Worm (Caenorhabditis elegans) whole organism, late embryonic: Measurements from ENCODE around the gene snpc-1.3.

Experiments
- ama-1 ChIP-seq: fragments of 150-350 bp; optimal IDR thresholded peaks from 2 replicates; lab custom pipeline; 2014
- dmd-4 ChIP-seq: sonication (generic microtip); optimal IDR thresholded peaks from 2 replicates; lab custom pipeline; 2016; ENCODE audit warnings: borderline replicate concordance, missing genetic modification characterization, missing compliant biosample characterization
- ets-4 ChIP-seq: sonication (generic microtip); optimal IDR thresholded peaks from 2 replicates; lab custom pipeline; 2016; ENCODE audit warnings: missing genetic modification characterization, missing compliant biosample characterization
- fkh-10 ChIP-seq: fragments of 150-350 bp; optimal IDR thresholded peaks from 2 replicates; lab custom pipeline; 2014; ENCODE audit warnings: missing biosample characterization, missing genetic modification reagents, missing genetic modification characterization
- fkh-6 ChIP-seq: sonication (generic microtip); optimal IDR thresholded peaks from 2 replicates; lab custom pipeline; 2016; ENCODE audit warnings: missing genetic modification characterization, missing compliant biosample characterization
- hlh-13 ChIP-seq: fragments of 200-800 bp; sonication (Bioruptor generic); optimal IDR thresholded peaks from 2 replicates; lab custom pipeline; 2018; ENCODE audit warnings: mild to moderate bottlenecking, missing genetic modification characterization, missing compliant biosample characterization
- lim-6 ChIP-seq: sonication (generic microtip); optimal IDR thresholded peaks from 2 replicates; lab custom pipeline; 2016; ENCODE audit warnings: missing genetic modification characterization, missing compliant biosample characterization
- nhr-11 ChIP-seq: fragments of 150-350 bp; optimal IDR thresholded peaks from 2 replicates; lab custom pipeline; 2014; ENCODE audit warnings: missing biosample characterization, missing genetic modification characterization
- pha-2 ChIP-seq: sonication (generic microtip); optimal IDR thresholded peaks from 2 replicates; lab custom pipeline; 2017; ENCODE audit warnings: mild to moderate bottlenecking, missing genetic modification characterization, missing compliant biosample characterization

DNA sequence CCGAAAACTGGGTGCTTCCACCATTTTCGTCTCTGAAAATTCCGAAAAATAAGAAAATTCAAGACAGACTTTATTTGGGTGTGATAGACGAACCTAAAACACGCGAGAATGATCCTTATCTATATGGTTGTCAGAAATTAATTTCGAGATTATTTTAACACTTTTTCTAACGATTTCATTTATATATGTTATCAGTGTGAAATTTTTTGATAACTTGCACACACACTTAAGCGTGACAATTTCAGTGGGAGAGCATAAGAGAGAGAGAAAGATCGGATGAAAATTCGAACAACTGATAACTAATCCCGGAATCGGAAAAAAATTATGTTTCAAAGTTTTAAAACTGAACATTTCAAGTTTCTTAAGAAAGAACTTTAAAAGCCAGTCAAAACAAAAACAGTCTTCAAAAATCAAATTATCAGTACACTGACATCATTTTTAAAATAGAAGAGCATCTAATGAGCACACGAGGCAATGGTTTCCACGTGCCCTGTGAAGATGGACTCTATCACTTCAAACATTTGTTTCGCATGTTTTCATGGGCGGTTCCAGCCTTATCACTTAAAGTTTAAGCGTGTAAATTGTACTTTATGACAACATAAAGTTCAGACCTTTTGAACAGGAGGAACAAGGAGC is 45.9 kb downstream of the snpc-1.3 start, which contains the start of gene C35A11.4:
- TF ChIP-seq lim-6 (tag; lab: Kevin White, UChicago) = no peak
- TF ChIP-seq pha-2 (tag; lab: Kevin White, UChicago) = no peak
- no peak for TF ChIP-seq dmd-4
- no peak for TF ChIP-seq ama-1 (lab: Kevin White, UChicago)
- TF ChIP-seq ets-4 = no peak
- TF ChIP-seq hlh-13 = no peak
- TF ChIP-seq fkh-10 (GFP tag; lab: Kevin White, UChicago) = no peak
- TF ChIP-seq fkh-6 (tag; lab: Kevin White, UChicago) = no peak
- TF ChIP-seq nhr-11 (tag; lab: Kevin White, UChicago) = no peak
